Worm (Caenorhabditis elegans) whole organism, L2 larva: Measurements from ENCODE around the gene catp-6.

Experiments
- F13H6.1 ChIP-seq: sonication (generic microtip); optimal IDR thresholded peaks from 2 replicates; lab custom pipeline; 2016; ENCODE audit warnings: missing genetic modification characterization, missing compliant biosample characterization
- R02D3.7 ChIP-seq: fragments of 150-350 bp; optimal IDR thresholded peaks from 2 replicates; lab custom pipeline; 2014; ENCODE audit warnings: missing biosample characterization, missing genetic modification characterization
- nhr-6 ChIP-seq: fragments of 150-350 bp; optimal IDR thresholded peaks from 2 replicates; lab custom pipeline; 2014; ENCODE audit warnings: missing biosample characterization, missing genetic modification characterization
- skn-1 ChIP-seq: sonication (generic microtip); optimal IDR thresholded peaks from 2 replicates; lab custom pipeline; 2017; ENCODE audit warnings: missing biosample characterization, missing genetic modification characterization

DNA sequence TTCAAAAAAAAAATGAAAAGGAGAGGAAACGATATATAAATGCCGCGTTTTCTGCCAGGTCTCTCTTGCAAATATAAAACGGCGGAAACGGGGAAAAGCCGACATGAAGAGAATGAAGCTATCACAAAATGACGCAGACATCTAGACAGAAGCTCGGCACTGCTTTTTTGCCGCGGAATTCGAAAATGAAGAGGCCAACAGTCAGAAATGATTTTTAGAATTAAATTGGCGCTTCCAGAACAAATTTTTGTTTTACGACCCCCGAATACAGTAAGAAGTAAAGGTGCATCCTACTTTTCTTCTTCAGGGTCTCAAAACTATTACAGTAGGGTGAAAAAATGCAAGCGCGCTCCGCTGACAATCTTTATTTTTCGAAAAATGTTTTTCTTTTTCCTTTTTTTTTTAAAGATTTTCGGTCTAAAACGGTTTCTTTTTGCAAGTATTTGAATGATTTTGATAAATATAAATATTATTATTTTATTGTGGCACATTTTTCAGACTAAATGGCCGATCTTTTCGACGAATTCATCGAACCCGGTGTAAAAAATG, 890 bp upstream of the catp-6 start, which contains the start of gene mtr-4:
- no peak for TF ChIP-seq skn-1 (tag; lab: Kevin White, UChicago)
- TF ChIP-seq nhr-6 (tag; lab: Kevin White, UChicago) = no peak
- no peak for TF ChIP-seq R02D3.7
- no peak for TF ChIP-seq F13H6.1 (tag; lab: Kevin White, UChicago)
